Fruit fly (Drosophila melanogaster): ENCODE results near the gene CG32756.

CG32756 gene

DNA sequence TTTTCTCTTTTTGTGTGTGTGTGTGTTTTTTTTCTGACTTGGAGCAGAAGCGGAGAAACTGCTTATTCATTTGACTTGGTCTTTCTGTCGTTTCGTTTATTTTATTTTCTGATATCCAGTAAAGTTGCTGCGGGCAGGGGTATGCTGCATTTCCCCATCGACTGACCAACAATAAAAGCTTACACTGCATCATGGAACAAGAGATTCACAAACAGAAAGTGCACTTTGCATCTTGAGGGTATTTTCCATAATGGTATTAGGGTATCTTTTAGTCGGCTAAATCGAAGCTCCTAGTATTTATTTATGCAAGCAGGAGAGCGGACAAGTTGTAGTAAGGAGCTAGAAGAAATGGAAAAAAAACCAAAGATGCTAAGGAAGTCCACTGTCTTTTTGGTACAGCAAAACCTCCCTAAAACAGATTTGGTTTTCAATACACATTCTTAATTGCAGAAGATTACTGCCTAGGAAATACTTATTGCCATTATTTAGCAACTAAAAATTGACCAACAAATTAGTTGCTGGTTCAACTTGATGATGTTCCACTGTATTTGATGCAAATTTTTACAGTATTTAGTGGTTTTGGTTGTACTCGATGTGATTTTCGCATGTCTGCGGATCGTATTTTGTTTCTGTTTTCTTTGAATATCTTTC is 13.0 kb upstream of the CG32756 start (continued):
- TF ChIP-seq CG8944 (GFP tag; optimal IDR thresholded peaks at IDR 0.05), result peak; percentile 5
- TF ChIP-seq grau (tag; optimal IDR thresholded peaks at IDR 0.05), result peak; percentile 47
- no peak for TF ChIP-seq zf30C (GFP tag; optimal IDR thresholded peaks at IDR 0.05)
- TF ChIP-seq prd (optimal IDR thresholded peaks at IDR 0.05), result no peak
- peak; percentile 45; the same call in 1 of the 3 replicates for TF ChIP-seq prd (GFP tag; IDR thresholded peaks at IDR 0.05)
- no peak for TF ChIP-seq CG18011 (GFP tag; optimal IDR thresholded peaks at IDR 0.05)
- TF ChIP-seq aop (GFP tag; IDR thresholded peaks at IDR 0.05), result no peak
- 0 out of 4 replicates have a peak, but pooled peaks have one; percentile 19 for TF ChIP-seq Gug (GFP tag; IDR thresholded peaks at IDR 0.05)
- TF ChIP-seq sens (GFP tag), result peak; percentile 80
- TF ChIP-seq CG12769 (tag; optimal IDR thresholded peaks at IDR 0.05), result peak; percentile 10
- peak; percentile 30 for TF ChIP-seq Sox102F (GFP tag; optimal IDR thresholded peaks at IDR 0.05)
- peak; percentile 10 for TF ChIP-seq zfh2 (GFP tag; optimal IDR thresholded peaks at IDR 0.05)
- 0 out of 2 replicates have a peak, but pooled peaks have one; percentile 9 for TF ChIP-seq CG6689 (GFP tag; IDR thresholded peaks at IDR 0.05)
- peak; percentile 37 for TF ChIP-seq CG30403 (GFP tag; optimal IDR thresholded peaks at IDR 0.05)
- peak; percentile 82 for TF ChIP-seq Drgx (GFP tag; IDR thresholded peaks at IDR 0.05)
- no peak for TF ChIP-seq fd3F (GFP tag; optimal IDR thresholded peaks at IDR 0.05)
- TF ChIP-seq Elba2 (GFP tag; optimal IDR thresholded peaks at IDR 0.05), result no peak
- no peak for TF ChIP-seq az2 (GFP tag; optimal IDR thresholded peaks at IDR 0.05)
- no peak for TF ChIP-seq Hr39 (optimal IDR thresholded peaks at IDR 0.05)
- 0 out of 2 replicates have a peak, but pooled peaks have one; percentile 19 for TF ChIP-seq vvl (GFP tag; IDR thresholded peaks at IDR 0.05)
- peak; percentile 21 for TF ChIP-seq gem (tag; optimal IDR thresholded peaks at IDR 0.05)
- peak; percentile 36; the same call in 1 of the 3 replicates for TF ChIP-seq ci (GFP tag; IDR thresholded peaks at IDR 0.05)
- peak; percentile 55 for TF ChIP-seq Ets65A (GFP tag)
- TF ChIP-seq dmrt99B (tag; optimal IDR thresholded peaks at IDR 0.05), result peak; percentile 14
- TF ChIP-seq CG9727 (GFP tag; optimal IDR thresholded peaks at IDR 0.05), result no peak
- peak; percentile 34 for TF ChIP-seq Ssrp (tag; optimal IDR thresholded peaks at IDR 0.05)
- TF ChIP-seq CG6854 (GFP tag; optimal IDR thresholded peaks at IDR 0.05), result no peak
- TF ChIP-seq lmd (GFP tag; IDR thresholded peaks at IDR 0.05), result peak; percentile 21; the same call in 1 of the 2 replicates
- no peak for TF ChIP-seq gce (GFP tag; IDR thresholded peaks at IDR 0.05)
- TF ChIP-seq bab2 (GFP tag; optimal IDR thresholded peaks at IDR 0.05), result no peak
- TF ChIP-seq CG3726 (GFP tag; IDR thresholded peaks at IDR 0.05), result 0 out of 3 replicates have a peak, but pooled peaks have one; percentile 26
- no peak for TF ChIP-seq CG7372 (GFP tag; IDR thresholded peaks at IDR 0.05)
- peak; percentile 73 for TF ChIP-seq Med (GFP tag)
- peak; percentile 14 for TF ChIP-seq CHES-1-like (GFP tag; optimal IDR thresholded peaks at IDR 0.05)
- peak; percentile 3 for TF ChIP-seq phol (tag; optimal IDR thresholded peaks at IDR 0.05)
- TF ChIP-seq fu2 (GFP tag; optimal IDR thresholded peaks at IDR 0.05), result no peak
- peak; percentile 45; the same call in 2 of the 3 replicates for TF ChIP-seq row (GFP tag; IDR thresholded peaks at IDR 0.05)
- TF ChIP-seq chif (GFP tag; optimal IDR thresholded peaks at IDR 0.05), result peak in 1 of 2 experiments; percentile 15
- TF ChIP-seq NK7.1 (GFP tag; optimal IDR thresholded peaks at IDR 0.05), result no peak
- TF ChIP-seq lilli (GFP tag; optimal IDR thresholded peaks at IDR 0.05), result no peak
- no peak for TF ChIP-seq zen2 (GFP tag; IDR thresholded peaks at IDR 0.05; ENCODE audit: partially characterized antibody)
- TF ChIP-seq CG10366 (GFP tag; IDR thresholded peaks at IDR 0.05), result peak; percentile 8; the same call in 1 of the 2 replicates
